Worm (Caenorhabditis elegans): ENCODE measurements around the gene zfp-2.

The zfp-2 gene

DNA sequence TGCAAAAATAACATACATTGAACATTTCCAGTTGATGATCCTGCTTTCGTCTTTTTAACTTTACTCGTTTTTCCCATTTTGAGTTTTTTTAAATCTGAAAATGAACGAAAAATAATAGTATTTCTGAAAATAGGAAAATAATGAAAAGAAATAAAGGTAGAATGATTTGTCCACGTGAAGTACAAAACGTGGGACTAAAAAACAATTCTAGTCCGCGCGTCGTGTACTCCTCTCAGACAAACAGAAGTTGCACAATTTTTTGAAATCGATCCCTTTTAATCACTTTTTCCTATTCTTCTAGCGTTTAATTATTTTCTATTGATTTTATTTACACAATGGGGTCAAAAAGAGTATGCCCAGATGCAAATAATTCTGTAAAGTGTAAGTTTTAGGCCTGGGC lies 33.6 kb downstream of the zfp-2 start, which contains the start of the genes E02H1.1 and tag-124 (continued):
- TF ChIP-seq Y79H2A.3 (GFP tag; conservative IDR thresholded peaks at IDR 0.05), result no peak
- TF ChIP-seq D2030.7 (GFP tag; IDR thresholded peaks at IDR 0.05), result no peak
- TF ChIP-seq atf-7 (tag; optimal IDR thresholded peaks at IDR 0.05), result no peak
- peak; percentile 21 for TF ChIP-seq tbp1 (GFP tag; optimal IDR thresholded peaks at IDR 0.05)
- no peak for TF ChIP-seq hmg-1.2 (GFP tag; IDR thresholded peaks at IDR 0.05)
- no peak for TF ChIP-seq mel-28 (tag; optimal IDR thresholded peaks at IDR 0.05; ENCODE audit: borderline replicate concordance)
- TF ChIP-seq snpc-1.3 (tag; optimal IDR thresholded peaks at IDR 0.05; ENCODE audit: insufficient read depth), result no peak
- no peak for TF ChIP-seq aptf-3 (GFP tag; IDR thresholded peaks at IDR 0.05)
- no peak for TF ChIP-seq rpc-1 (optimal IDR thresholded peaks at IDR 0.05)
- no peak for TF ChIP-seq rpc-1 (tag; optimal IDR thresholded peaks at IDR 0.05)
- TF ChIP-seq snpc-4 (GFP tag; optimal IDR thresholded peaks at IDR 0.05), result no peak
- TF ChIP-seq snpc-4 (tag; optimal IDR thresholded peaks at IDR 0.05), result peak in 2 of 4 experiments; percentile 22 to 29
- TF ChIP-seq C17E4.6 (GFP tag; IDR thresholded peaks at IDR 0.05), result no peak
- TF ChIP-seq snpc-1.1 (tag; optimal IDR thresholded peaks at IDR 0.05; ENCODE audit: insufficient read depth), result no peak
- TF ChIP-seq hsf-1 (GFP tag; IDR thresholded peaks at IDR 0.05), result no peak
- TF ChIP-seq ztf-22 (GFP tag; optimal IDR thresholded peaks at IDR 0.05), result no peak
- TF ChIP-seq hrde-1 (tag; optimal IDR thresholded peaks at IDR 0.05; ENCODE audit: borderline replicate concordance), result no peak
- TF ChIP-seq lsy-27 (tag; optimal IDR thresholded peaks at IDR 0.05; ENCODE audit: borderline replicate concordance, insufficient read depth), result no peak
- no peak for TF ChIP-seq cebp-2 (GFP tag; IDR thresholded peaks at IDR 0.05)
- TF ChIP-seq Y67H2A.10 (GFP tag; conservative IDR thresholded peaks at IDR 0.05), result no peak
- TF ChIP-seq lin-40 (tag; optimal IDR thresholded peaks at IDR 0.05), result peak; percentile 70
- peak; percentile 27 for TF ChIP-seq lsl-1 (GFP tag; optimal IDR thresholded peaks at IDR 0.05)
- TF ChIP-seq lin-54 (GFP tag; optimal IDR thresholded peaks at IDR 0.05), result peak; percentile 35
- TF ChIP-seq ama-1 (optimal IDR thresholded peaks at IDR 0.05), result no peak
- TF ChIP-seq ama-1 (GFP tag; optimal IDR thresholded peaks at IDR 0.05), result no peak
- no peak for TF ChIP-seq nhr-120 (GFP tag; IDR thresholded peaks at IDR 0.05)
- no peak for TF ChIP-seq F57C9.4 (tag; optimal IDR thresholded peaks at IDR 0.05)
- TF ChIP-seq ccch-3 (GFP tag; optimal IDR thresholded peaks at IDR 0.05), result peak; percentile 5
- TF ChIP-seq madf-8 (GFP tag; conservative IDR thresholded peaks at IDR 0.05), result peak; percentile 29; the same call in 1 of the 2 replicates
- no peak for TF ChIP-seq let-526 (GFP tag; IDR thresholded peaks at IDR 0.05)
- TF ChIP-seq B0035.1 (tag; optimal IDR thresholded peaks at IDR 0.05), result no peak
- no peak for TF ChIP-seq cebp-1 (GFP tag; IDR thresholded peaks at IDR 0.05)
- peak; percentile 58 for TF ChIP-seq cebp-1 (tag; optimal IDR thresholded peaks at IDR 0.05)
- no peak for TF ChIP-seq hlh-26 (GFP tag; conservative IDR thresholded peaks at IDR 0.05)
- peak; percentile 32 for TF ChIP-seq madf-10 (tag; optimal IDR thresholded peaks at IDR 0.05)
- TF ChIP-seq unc-62 (GFP tag; optimal IDR thresholded peaks at IDR 0.05), result no peak
- TF ChIP-seq bed-2 (GFP tag; IDR thresholded peaks at IDR 0.05), result 0 out of 2 replicates have a peak, but pooled peaks have one; percentile 34
- no peak for TF ChIP-seq zim-3 (tag; optimal IDR thresholded peaks at IDR 0.05)
- no peak for TF ChIP-seq die-1 (tag; optimal IDR thresholded peaks at IDR 0.05)
- TF ChIP-seq zfh-2 (GFP tag; conservative IDR thresholded peaks at IDR 0.05), result no peak
- no peak for TF ChIP-seq ztf-25 (GFP tag; IDR thresholded peaks at IDR 0.05)
- TF ChIP-seq nhr-179 (tag; optimal IDR thresholded peaks at IDR 0.05), result no peak
- no peak for TF ChIP-seq nhr-90 (tag; optimal IDR thresholded peaks at IDR 0.05)
- peak; percentile 63; the same call in 1 of the 2 replicates for TF ChIP-seq mcd-1 (GFP tag; IDR thresholded peaks at IDR 0.05)
- TF ChIP-seq egl-18 (GFP tag; IDR thresholded peaks at IDR 0.05), result no peak
- TF ChIP-seq Y53G8AR.9 (GFP tag; conservative IDR thresholded peaks at IDR 0.05), result no peak
- no peak for TF ChIP-seq ceh-79 (tag; optimal IDR thresholded peaks at IDR 0.05)
- TF ChIP-seq rec-8 (tag; optimal IDR thresholded peaks at IDR 0.05), result peak in 1 of 2 experiments; percentile 68
- no peak for TF ChIP-seq mxl-1 (tag; optimal IDR thresholded peaks at IDR 0.05)
